Fruit fly (Drosophila melanogaster) whole organism, embryonic: ENCODE results near the gene gish.

Experiments used
- Atf6 ChIP-seq: fragments of 200-800 bp; sonication (Bioruptor generic); IDR thresholded peaks from 2 replicates; pipeline ENCODE4 v1.3.6; 2022; ENCODE audit warnings: missing biosample characterization, missing genetic modification characterization
- B-H2 ChIP-seq: fragments of 200-800 bp; sonication (Bioruptor generic); optimal IDR thresholded peaks from 2 replicates; lab custom pipeline; 2018; ENCODE audit warnings: missing biosample characterization, mild to moderate bottlenecking, missing genetic modification characterization
- Bdp1 ChIP-seq: fragments of 200-800 bp; sonication (Bioruptor generic); optimal IDR thresholded peaks from 3 replicates; lab custom pipeline; 2016; ENCODE audit warnings: missing biosample characterization, missing genetic modification characterization
- C15 ChIP-seq: fragments of 200-800 bp; sonication (Bioruptor generic); IDR thresholded peaks from 3 replicates; pipeline ENCODE4 v1.3.6; 2022; ENCODE audit warnings: missing biosample characterization, missing genetic modification characterization
- CG10147 ChIP-seq: fragments of 200-800 bp; sonication (Bioruptor generic); optimal IDR thresholded peaks from 2 replicates; lab custom pipeline; 2019; ENCODE audit warnings: missing biosample characterization, mild to moderate bottlenecking, missing genetic modification characterization, moderate library complexity
- CG10274 ChIP-seq: fragments of 200-800 bp; sonication (Bioruptor generic); optimal IDR thresholded peaks from 3 replicates; lab custom pipeline; 2017; ENCODE audit warnings: missing biosample characterization, mild to moderate bottlenecking, missing genetic modification characterization
- CG10543 ChIP-seq: fragments of 200-800 bp; sonication (Bioruptor generic); optimal IDR thresholded peaks from 3 replicates; lab custom pipeline; 2017; ENCODE audit warnings: missing biosample characterization, mild to moderate bottlenecking, missing genetic modification characterization, moderate library complexity
- CG12071 ChIP-seq: fragments of 200-800 bp; sonication (Bioruptor generic); optimal IDR thresholded peaks from 3 replicates; lab custom pipeline; 2018; ENCODE audit warnings: missing biosample characterization, mild to moderate bottlenecking, missing genetic modification characterization
- CG14014 ChIP-seq: fragments of 200-800 bp; sonication (Bioruptor generic); IDR thresholded peaks from 2 replicates; pipeline ENCODE4 v1.3.6; 2022; ENCODE audit warnings: missing biosample characterization, missing genetic modification characterization
- CG15514 ChIP-seq: fragments of 200-800 bp; sonication (Bioruptor generic); optimal IDR thresholded peaks from 3 replicates; lab custom pipeline; 2017; ENCODE audit warnings: missing biosample characterization, missing genetic modification characterization, mild to moderate bottlenecking, moderate library complexity, missing genetic modification reagents
- CG3281 ChIP-seq: fragments of 200-800 bp; sonication (Bioruptor generic); optimal IDR thresholded peaks from 3 replicates; lab custom pipeline; 2017; ENCODE audit warnings: missing biosample characterization, mild to moderate bottlenecking, missing genetic modification characterization
- CG42726 ChIP-seq: fragments of 200-800 bp; sonication (Bioruptor generic); IDR thresholded peaks from 2 replicates; pipeline ENCODE4 v1.3.6; 2022; ENCODE audit warnings: missing biosample characterization, missing genetic modification characterization; ENCODE audit not compliant: partially characterized antibody
- CG43689 ChIP-seq: fragments of 200-800 bp; sonication (Bioruptor generic); IDR thresholded peaks from 2 replicates; pipeline ENCODE4 v1.3.6; 2022; ENCODE audit warnings: missing biosample characterization, missing genetic modification characterization
- CG4404 ChIP-seq: fragments of 200-800 bp; sonication (Bioruptor generic); IDR thresholded peaks from 2 replicates; pipeline ENCODE4 v1.3.6; 2022; ENCODE audit warnings: missing biosample characterization, missing genetic modification characterization
- CG4730 ChIP-seq: fragments of 200-800 bp; sonication (Bioruptor generic); IDR thresholded peaks from 2 replicates; pipeline ENCODE4 v1.3.6; 2022; ENCODE audit warnings: missing biosample characterization, missing genetic modification characterization
- CTCF ChIP-seq: fragments of 200-800 bp; sonication (Bioruptor generic); optimal IDR thresholded peaks from 2 replicates; lab custom pipeline; 2017; ENCODE audit warnings: missing biosample characterization, mild to moderate bottlenecking, missing genetic modification characterization, moderate library complexity
- D19A ChIP-seq: fragments of 200-800 bp; optimal IDR thresholded peaks from 3 replicates; lab custom pipeline; 2019; ENCODE audit warnings: missing biosample characterization, mild to moderate bottlenecking, missing genetic modification characterization, moderate library complexity
- Gsc ChIP-seq: fragments of 200-800 bp; sonication (Bioruptor generic); IDR thresholded peaks from 2 replicates; pipeline ENCODE4 v1.3.6; 2022; ENCODE audit warnings: missing biosample characterization, missing genetic modification characterization
- Hr39 ChIP-seq: fragments of >200 bp; optimal IDR thresholded peaks from 2 replicates; lab custom pipeline; 2017
- Lim3 ChIP-seq: fragments of 200-800 bp; sonication (Bioruptor generic); IDR thresholded peaks from 2 replicates; pipeline ENCODE4 v1.3.6; 2022; ENCODE audit warnings: missing biosample characterization, missing genetic modification characterization
- MESR4 ChIP-seq: fragments of 200-800 bp; sonication (Bioruptor generic); optimal IDR thresholded peaks from 2 replicates; lab custom pipeline; 2018; ENCODE audit warnings: missing biosample characterization, mild to moderate bottlenecking, missing genetic modification characterization, moderate library complexity
- Mad ChIP-seq: fragments of 200-800 bp; sonication (Bioruptor generic); optimal IDR thresholded peaks from 2 replicates; lab custom pipeline; 2016; ENCODE audit warnings: missing biosample characterization, missing genetic modification characterization
- Med ChIP-seq: fragments of 200-800 bp; sonication (Bioruptor generic); peaks from one replicate; lab custom pipeline; 2016; ENCODE audit warnings: missing biosample characterization, missing genetic modification characterization, mild to moderate bottlenecking, inconsistent platforms, moderate library complexity
- Oli ChIP-seq: fragments of 200-800 bp; sonication (Bioruptor generic); optimal IDR thresholded peaks from 2 replicates; lab custom pipeline; 2018; ENCODE audit warnings: missing biosample characterization, mild to moderate bottlenecking, missing genetic modification characterization, moderate library complexity
- Opbp ChIP-seq: fragments of 200-800 bp; sonication (Bioruptor generic); IDR thresholded peaks from 3 replicates; pipeline ENCODE4 v1.3.6; 2022; ENCODE audit warnings: missing biosample characterization, missing genetic modification characterization; ENCODE audit not compliant: partially characterized antibody
- Sry-δ ChIP-seq: fragments of 200-800 bp; sonication (Bioruptor generic); optimal IDR thresholded peaks from 2 replicates; lab custom pipeline; 2016; ENCODE audit warnings: missing biosample characterization, missing genetic modification characterization
- Tbp ChIP-seq: fragments of >200 bp; optimal IDR thresholded peaks from 2 replicates; lab custom pipeline; 2018; ENCODE audit warnings: missing biosample characterization, missing genetic modification characterization
- ato ChIP-seq: fragments of 200-800 bp; sonication (Bioruptor generic); IDR thresholded peaks from 2 replicates; pipeline ENCODE4 v1.3.6; 2022; ENCODE audit warnings: missing biosample characterization, missing genetic modification characterization; ENCODE audit not compliant: partially characterized antibody
- az2 ChIP-seq: fragments of 200-800 bp; sonication (Bioruptor generic); optimal IDR thresholded peaks from 3 replicates; lab custom pipeline; 2016; ENCODE audit warnings: missing biosample characterization, missing genetic modification characterization
- caup ChIP-seq: fragments of 200-800 bp; sonication (Bioruptor generic); optimal IDR thresholded peaks from 3 replicates; lab custom pipeline; 2017; ENCODE audit warnings: missing biosample characterization, mild to moderate bottlenecking, missing genetic modification characterization, moderate library complexity; ENCODE audit not compliant: severe bottlenecking
- chinmo ChIP-seq: fragments of 200-800 bp; sonication (Bioruptor generic); IDR thresholded peaks from 4 replicates; pipeline ENCODE4 v1.3.6; 2022; ENCODE audit warnings: missing biosample characterization, missing genetic modification characterization; ENCODE audit not compliant: partially characterized antibody
- chn ChIP-seq: fragments of 200-800 bp; sonication (Bioruptor generic); optimal IDR thresholded peaks from 2 replicates; lab custom pipeline; 2016; ENCODE audit warnings: missing biosample characterization, missing genetic modification characterization
- crol ChIP-seq: fragments of 200-800 bp; sonication (Bioruptor generic); IDR thresholded peaks from 2 replicates; pipeline ENCODE4 v1.3.6; 2022; ENCODE audit warnings: missing biosample characterization, missing genetic modification characterization
- crp ChIP-seq, 2 experiments: fragments of 200-800 bp; sonication (Bioruptor generic); optimal IDR thresholded peaks; 2 replicates in 1 of 2; 3 replicates in 1 of 2; lab custom pipeline; 2017; ENCODE audit warnings: missing biosample characterization in 2 of 2, missing genetic modification characterization in 2 of 2, mild to moderate bottlenecking in 1 of 2, moderate library complexity in 1 of 2
- dmrt11E ChIP-seq: fragments of 200-800 bp; sonication (Bioruptor generic); optimal IDR thresholded peaks from 3 replicates; lab custom pipeline; 2018; ENCODE audit warnings: missing biosample characterization, mild to moderate bottlenecking, missing genetic modification characterization, moderate library complexity
- exex ChIP-seq: fragments of 200-800 bp; sonication (Bioruptor generic); optimal IDR thresholded peaks from 4 replicates; lab custom pipeline; 2018; ENCODE audit warnings: missing biosample characterization, mild to moderate bottlenecking, missing genetic modification characterization, moderate library complexity
- nerfin-1 ChIP-seq: fragments of 200-800 bp; sonication (Bioruptor generic); optimal IDR thresholded peaks from 3 replicates; lab custom pipeline; 2019; ENCODE audit warnings: missing biosample characterization, mild to moderate bottlenecking, missing genetic modification characterization, moderate library complexity
- nom ChIP-seq: fragments of 200-800 bp; sonication (Bioruptor generic); optimal IDR thresholded peaks from 2 replicates; lab custom pipeline; 2017; ENCODE audit warnings: missing biosample characterization, missing genetic modification characterization, mild to moderate bottlenecking, moderate library complexity, missing genetic modification reagents
- pan ChIP-seq, 4 experiments: fragments of >200 bp in 3 of 4; fragments of 200-800 bp in 1 of 4; sonication (Bioruptor generic) in 1 of 4; optimal IDR thresholded peaks in 3 of 4; IDR thresholded peaks in 1 of 4; 2 replicates each; pipeline versions ENCODE4 v1.3.6 to Lab custom; 2017 to 2022; ENCODE audit warnings: missing biosample characterization in 2 of 4, missing genetic modification characterization in 2 of 4, mixed read lengths in 1 of 4
- sima ChIP-seq: fragments of 200-800 bp; sonication (Bioruptor generic); optimal IDR thresholded peaks from 2 replicates; lab custom pipeline; 2016; ENCODE audit warnings: missing biosample characterization, missing genetic modification characterization
- tap ChIP-seq: fragments of 200-800 bp; optimal IDR thresholded peaks from 3 replicates; lab custom pipeline; 2019; ENCODE audit warnings: missing biosample characterization, mild to moderate bottlenecking, missing genetic modification characterization, moderate library complexity
- wor ChIP-seq: fragments of 200-800 bp; sonication (Bioruptor generic); IDR thresholded peaks from 2 replicates; pipeline ENCODE4 v1.3.6; 2022; ENCODE audit warnings: missing biosample characterization, missing genetic modification characterization
- z ChIP-seq: fragments of 200-800 bp; sonication (Bioruptor generic); IDR thresholded peaks from 3 replicates; pipeline ENCODE4 v1.3.6; 2022; ENCODE audit warnings: missing biosample characterization, missing genetic modification characterization

gish gene

dm6 chr3R:16285612-16286188, 13.4 kb downstream of the gish start (continued):
- TF ChIP-seq Gsc (GFP tag; lab: Robert Waterston, UW), result no peak
- no peak for TF ChIP-seq ato
- no peak for TF ChIP-seq chinmo (GFP tag; lab: Robert Waterston, UW)

- peak; percentile 47 for TF ChIP-seq nom (GFP tag; lab: Kevin White, UChicago)
- TF ChIP-seq CG4404 (GFP tag; lab: Robert Waterston, UW), result no peak
- no peak for TF ChIP-seq CG10543 (GFP tag; lab: Kevin White, UChicago)
- TF ChIP-seq D19A (tag; lab: Kevin White, UChicago), result peak; percentile 31
Measured at dm6 chr3R:16287171-16287570, 14.9 kb downstream of the gish start.

dm6 chr3R:16287850-16288249, 15.6 kb downstream of the gish start:
- TF ChIP-seq CG15514 (peak; percentile 43), CG10147 (GFP tag; lab: Kevin White, UChicago) (no peak), CG42726 (GFP tag; lab: Robert Waterston, UW) (no peak), CG43689 (GFP tag; lab: Robert Waterston, UW) (no peak), chn (GFP tag; lab: Kevin White, UChicago) (no peak), exex (tag; lab: Kevin White, UChicago) (peak; percentile 14), crol (GFP tag; lab: Robert Waterston, UW) (peak; percentile 47)

dm6 chr3R:16288714-16289291, 16.6 kb downstream of the gish start:
- TF ChIP-seq CG14014 (GFP tag; lab: Robert Waterston, UW) (no peak), CG10274 (GFP tag; lab: Kevin White, UChicago) (no peak), Opbp (GFP tag; lab: Robert Waterston, UW) (no peak), tap (tag; lab: Kevin White, UChicago) (no peak), Hr39 (no peak), MESR4 (no peak), Oli (tag; lab: Kevin White, UChicago) (no peak), C15 (no peak), CTCF (no peak), Atf6 (0 out of 2 replicates have a peak, but pooled peaks have one; percentile 27), Med (GFP tag; lab: Kevin White, UChicago) (peak; percentile 42), caup (GFP tag; lab: Kevin White, UChicago) (no peak), pan (optimal IDR thresholded peaks at IDR 0.05; lab: Kevin White, UChicago) (no peak), pan (GFP tag; optimal IDR thresholded peaks at IDR 0.05 in 1 of 2, IDR thresholded peaks at IDR 0.05 in 1 of 2) (peak in 1 of 2 experiments; percentile 20), az2 (GFP tag; lab: Kevin White, UChicago) (no peak), Tbp (GFP tag; lab: Kevin White, UChicago) (no peak), wor (GFP tag; lab: Robert Waterston, UW) (no peak), nerfin-1 (tag; lab: Kevin White, UChicago) (no peak), Mad (no peak), Sry-δ (GFP tag; lab: Kevin White, UChicago) (no peak), Lim3 (GFP tag; lab: Robert Waterston, UW) (no peak), CG3281 (GFP tag; lab: Kevin White, UChicago) (no peak), CG4730 (GFP tag; lab: Robert Waterston, UW) (no peak), nom (GFP tag; lab: Kevin White, UChicago) (peak; percentile 40), Bdp1 (GFP tag; lab: Kevin White, UChicago) (no peak), B-H2 (GFP tag; lab: Kevin White, UChicago) (no peak), dmrt11E (tag; lab: Kevin White, UChicago) (no peak), crp (GFP tag; optimal IDR thresholded peaks at IDR 0.05; lab: Kevin White, UChicago) (no peak), CG12071 (GFP tag; lab: Kevin White, UChicago) (no peak), z (GFP tag; lab: Robert Waterston, UW) (peak; percentile 76), sima (no peak)
